Fruit fly (Drosophila melanogaster): ENCODE measurements around the gene CG14717.
A peak's percentile ranks its signal among the peaks of the same experiment; 100 is the strongest.

The CG14717 gene

dm6 chr3R:11663441-11663840 lies 32.9 kb upstream of the CG14717 start (continued):
- TF ChIP-seq CG6254 (GFP tag; optimal IDR thresholded peaks at IDR 0.05) (no peak), CG17829 (tag; optimal IDR thresholded peaks at IDR 0.05) (peak; percentile 47), pros (GFP tag; optimal IDR thresholded peaks at IDR 0.05) (no peak), hbn (GFP tag; IDR thresholded peaks at IDR 0.05; ENCODE audit: partially characterized antibody) (no peak), CG5245 (GFP tag; optimal IDR thresholded peaks at IDR 0.05) (no peak), Vsx1 (GFP tag; optimal IDR thresholded peaks at IDR 0.05) (no peak), B-H1 (GFP tag; IDR thresholded peaks at IDR 0.05) (no peak; the same call in 2 of the 3 replicates), Mad (GFP tag; optimal IDR thresholded peaks at IDR 0.05) (no peak), Jarid2 (GFP tag; optimal IDR thresholded peaks at IDR 0.05) (no peak), stwl (tag; optimal IDR thresholded peaks at IDR 0.05) (no peak), nerfin-2 (GFP tag; IDR thresholded peaks at IDR 0.05; ENCODE audit: partially characterized antibody) (no peak), CG13624 (GFP tag; optimal IDR thresholded peaks at IDR 0.05) (no peak), dm (GFP tag; optimal IDR thresholded peaks at IDR 0.05) (no peak), NC2α (GFP tag; optimal IDR thresholded peaks at IDR 0.05) (no peak), Hmr (GFP tag; optimal IDR thresholded peaks at IDR 0.05) (peak; percentile 36), Spps (tag; optimal IDR thresholded peaks at IDR 0.05) (no peak), Hr51 (GFP tag; optimal IDR thresholded peaks at IDR 0.05) (peak in 1 of 2 experiments; percentile 83), vnd (GFP tag; IDR thresholded peaks at IDR 0.05; ENCODE audit: partially characterized antibody) (no peak), lilli (GFP tag; optimal IDR thresholded peaks at IDR 0.05) (no peak), CG30403 (GFP tag; optimal IDR thresholded peaks at IDR 0.05) (peak; percentile 35), CG7372 (GFP tag; IDR thresholded peaks at IDR 0.05) (no peak), CG4854 (GFP tag; optimal IDR thresholded peaks at IDR 0.05) (no peak), ham (GFP tag; IDR thresholded peaks at IDR 0.05) (no peak), mirr (GFP tag; optimal IDR thresholded peaks at IDR 0.05) (no peak), gce (GFP tag; IDR thresholded peaks at IDR 0.05) (no peak), lola (GFP tag; optimal IDR thresholded peaks at IDR 0.05) (peak in 1 of 3 experiments; percentile 7), CG17612 (GFP tag; IDR thresholded peaks at IDR 0.05) (no peak), MESR4 (GFP tag; optimal IDR thresholded peaks at IDR 0.05) (no peak), CG8924 (tag; optimal IDR thresholded peaks at IDR 0.05) (peak; percentile 69), CG9797 (GFP tag; optimal IDR thresholded peaks at IDR 0.05) (no peak), klu (GFP tag; IDR thresholded peaks at IDR 0.05) (no peak), CG1792 (GFP tag; optimal IDR thresholded peaks at IDR 0.05) (no peak), chinmo (GFP tag; IDR thresholded peaks at IDR 0.05; ENCODE audit: partially characterized antibody) (no peak; the same call in 3 of the 4 replicates), CG14860 (GFP tag; IDR thresholded peaks at IDR 0.05; ENCODE audit: partially characterized antibody) (no peak), Fer2 (tag; optimal IDR thresholded peaks at IDR 0.05) (no peak), CG6272 (GFP tag; IDR thresholded peaks at IDR 0.05) (no peak), Lhr (GFP tag; optimal IDR thresholded peaks at IDR 0.05) (no peak), bab2 (GFP tag; optimal IDR thresholded peaks at IDR 0.05) (no peak), tgo (GFP tag; IDR thresholded peaks at IDR 0.05) (peak; percentile 39; the same call in 1 of the 3 replicates), Ptx1 (GFP tag; IDR thresholded peaks at IDR 0.05) (peak; percentile 62), mld (GFP tag; IDR thresholded peaks at IDR 0.05; ENCODE audit: partially characterized antibody) (no peak), kah (GFP tag; optimal IDR thresholded peaks at IDR 0.05) (peak; percentile 8), E2f1 (GFP tag; IDR thresholded peaks at IDR 0.05) (no peak), D (optimal IDR thresholded peaks at IDR 0.05) (no peak), D (GFP tag; optimal IDR thresholded peaks at IDR 0.05) (peak; percentile 1), tup (GFP tag; optimal IDR thresholded peaks at IDR 0.05) (no peak), Trl (optimal IDR thresholded peaks at IDR 0.05) (no peak), Trl (GFP tag; optimal IDR thresholded peaks at IDR 0.05) (no peak), CG6683 (GFP tag; optimal IDR thresholded peaks at IDR 0.05) (no peak), Taf1 (GFP tag; IDR thresholded peaks at IDR 0.05) (no peak), tna (GFP tag; IDR thresholded peaks at IDR 0.05; ENCODE audit: partially characterized antibody) (no peak)
